Worm (Caenorhabditis elegans) whole organism, late embryonic: Measurements from ENCODE around the gene math-39.

Experiments used
- F13H6.1 ChIP-seq: sonication (generic microtip); optimal IDR thresholded peaks from 2 replicates; lab custom pipeline; 2016; ENCODE audit warnings: missing genetic modification characterization, missing compliant biosample characterization
- K02D7.2 ChIP-seq: sonication (generic microtip); optimal IDR thresholded peaks from 2 replicates; lab custom pipeline; 2017; ENCODE audit warnings: mild to moderate bottlenecking, missing genetic modification characterization, missing compliant biosample characterization
- K09A11.1 ChIP-seq: sonication (generic microtip); optimal IDR thresholded peaks from 2 replicates; lab custom pipeline; 2017; ENCODE audit warnings: antibody characterized with exemption, mild to moderate bottlenecking, missing genetic modification characterization, missing compliant biosample characterization; ENCODE audit not compliant: insufficient read depth
- ahr-1 ChIP-seq: sonication (generic microtip); optimal IDR thresholded peaks from 2 replicates; lab custom pipeline; 2016; ENCODE audit warnings: missing genetic modification characterization, missing compliant biosample characterization
- ceh-14 ChIP-seq: sonication (generic microtip); optimal IDR thresholded peaks from 2 replicates; lab custom pipeline; 2016; ENCODE audit warnings: missing genotype, missing genetic modification characterization, missing compliant biosample characterization
- ceh-18 ChIP-seq: sonication (generic microtip); optimal IDR thresholded peaks from 2 replicates; lab custom pipeline; 2016; ENCODE audit warnings: missing genetic modification characterization, missing compliant biosample characterization
- ceh-19 ChIP-seq: fragments of 200-800 bp; sonication (Bioruptor generic); optimal IDR thresholded peaks from 2 replicates; lab custom pipeline; 2018; ENCODE audit warnings: mild to moderate bottlenecking, missing genetic modification characterization, missing compliant biosample characterization
- dve-1 ChIP-seq: sonication (generic microtip); optimal IDR thresholded peaks from 2 replicates; lab custom pipeline; 2017; ENCODE audit warnings: antibody characterized with exemption, mild to moderate bottlenecking, missing genetic modification characterization, missing compliant biosample characterization
- elt-2 ChIP-seq: sonication (generic microtip); optimal IDR thresholded peaks from 2 replicates; lab custom pipeline; 2016; ENCODE audit warnings: missing genetic modification reagents, missing genetic modification characterization, missing compliant biosample characterization
- elt-4 ChIP-seq: sonication (generic microtip); optimal IDR thresholded peaks from 2 replicates; lab custom pipeline; 2016; ENCODE audit warnings: missing genetic modification characterization, missing compliant biosample characterization
- fkh-6 ChIP-seq: sonication (generic microtip); optimal IDR thresholded peaks from 2 replicates; lab custom pipeline; 2016; ENCODE audit warnings: missing genetic modification characterization, missing compliant biosample characterization
- gmeb-2 ChIP-seq: sonication (generic microtip); optimal IDR thresholded peaks from 2 replicates; lab custom pipeline; 2016; ENCODE audit warnings: missing genetic modification characterization, inconsistent platforms, missing compliant biosample characterization
- hlh-13 ChIP-seq: fragments of 200-800 bp; sonication (Bioruptor generic); optimal IDR thresholded peaks from 2 replicates; lab custom pipeline; 2018; ENCODE audit warnings: mild to moderate bottlenecking, missing genetic modification characterization, missing compliant biosample characterization
- lim-6 ChIP-seq: sonication (generic microtip); optimal IDR thresholded peaks from 2 replicates; lab custom pipeline; 2016; ENCODE audit warnings: missing genetic modification characterization, missing compliant biosample characterization
- pqm-1 ChIP-seq: sonication (generic microtip); optimal IDR thresholded peaks from 2 replicates; lab custom pipeline; 2016; ENCODE audit warnings: missing genetic modification characterization, missing compliant biosample characterization
- pros-1 ChIP-seq: fragments of 150-350 bp; optimal IDR thresholded peaks from 2 replicates; lab custom pipeline; 2014; ENCODE audit warnings: missing biosample characterization, missing genetic modification reagents, missing genetic modification characterization
- rnt-1 ChIP-seq: sonication (generic microtip); optimal IDR thresholded peaks from 2 replicates; lab custom pipeline; 2016; ENCODE audit warnings: missing genetic modification characterization, missing compliant biosample characterization
- sox-4 ChIP-seq: sonication (generic microtip); optimal IDR thresholded peaks from 2 replicates; lab custom pipeline; 2017; ENCODE audit warnings: mild to moderate bottlenecking, missing genetic modification characterization, inconsistent platforms, missing compliant biosample characterization
- syd-9 ChIP-seq: sonication (generic microtip); optimal IDR thresholded peaks from 2 replicates; lab custom pipeline; 2016; ENCODE audit warnings: mild to moderate bottlenecking, missing genetic modification characterization, moderate library complexity, missing compliant biosample characterization
- tbx-2 ChIP-seq: sonication (generic microtip); optimal IDR thresholded peaks from 2 replicates; lab custom pipeline; 2016; ENCODE audit warnings: missing genetic modification characterization, missing compliant biosample characterization
- ttx-3 ChIP-seq: sonication (generic microtip); optimal IDR thresholded peaks from 2 replicates; lab custom pipeline; 2016; ENCODE audit warnings: missing genetic modification reagents, missing genetic modification characterization, missing compliant biosample characterization
- unc-42 ChIP-seq: sonication (generic microtip); optimal IDR thresholded peaks from 2 replicates; lab custom pipeline; 2016; ENCODE audit warnings: missing genotype, missing genetic modification characterization, missing compliant biosample characterization
- unc-86 ChIP-seq: sonication (generic microtip); optimal IDR thresholded peaks from 2 replicates; lab custom pipeline; 2016; ENCODE audit warnings: missing genetic modification characterization, missing compliant biosample characterization
- ztf-16 ChIP-seq: sonication (generic microtip); optimal IDR thresholded peaks from 2 replicates; lab custom pipeline; 2017; ENCODE audit warnings: missing genetic modification characterization, missing compliant biosample characterization

Gene math-39

ce11 chrII:1875658-1876057 lies 43.5 kb downstream of the math-39 start, which contains the start of gene math-13 (continued):
- no peak for TF ChIP-seq pqm-1 (tag; lab: Kevin White, UChicago)
- TF ChIP-seq, all 69 proteins: peak for 0

- TF ChIP-seq ahr-1 (tag; lab: Kevin White, UChicago) (no peak), elt-2 (tag; lab: Kevin White, UChicago) (no peak), K02D7.2 (tag; lab: Kevin White, UChicago) (no peak), ceh-14 (tag; lab: Kevin White, UChicago) (no peak), rnt-1 (tag; lab: Kevin White, UChicago) (no peak), dve-1 (tag; lab: Kevin White, UChicago) (no peak), fkh-6 (tag; lab: Kevin White, UChicago) (no peak), hlh-13 (GFP tag; lab: Kevin White, UChicago) (no peak), ceh-18 (tag; lab: Kevin White, UChicago) (no peak), ceh-19 (GFP tag; lab: Kevin White, UChicago) (no peak), elt-4 (tag; lab: Kevin White, UChicago) (no peak), tbx-2 (tag; lab: Kevin White, UChicago) (no peak), ttx-3 (tag; lab: Kevin White, UChicago) (no peak), F13H6.1 (tag; lab: Kevin White, UChicago) (no peak)
Measured at ce11 chrII:1878663-1879062, 46.5 kb downstream of the math-39 start, which contains the start of gene math-16. Gene math-16, minus strand, starts transcription at chrII:1878763.

- TF ChIP-seq K09A11.1 (no peak), unc-86 (no peak), pros-1 (tag; lab: Kevin White, UChicago) (no peak), gmeb-2 (no peak), F13H6.1 (tag; lab: Kevin White, UChicago) (no peak), lim-6 (tag; lab: Kevin White, UChicago) (no peak), unc-42 (tag; lab: Kevin White, UChicago) (no peak), tbx-2 (tag; lab: Kevin White, UChicago) (no peak), syd-9 (tag; lab: Kevin White, UChicago) (no peak), ztf-16 (tag; lab: Kevin White, UChicago) (no peak), sox-4 (tag; lab: Kevin White, UChicago) (no peak)
Measured at ce11 chrII:1882705-1883104, 50.6 kb downstream of the math-39 start, which contains the start of gene math-5. Gene math-5, minus strand, starts transcription at chrII:1882805.
